Worm (Caenorhabditis elegans): ENCODE data around the gene mcat-1.

- no peak for TF ChIP-seq nhr-77 (tag; optimal IDR thresholded peaks at IDR 0.05)
- no peak for TF ChIP-seq unc-62 (GFP tag; optimal IDR thresholded peaks at IDR 0.05)
- TF ChIP-seq ama-1 (optimal IDR thresholded peaks at IDR 0.05) = no peak
- TF ChIP-seq ztf-4 (tag; optimal IDR thresholded peaks at IDR 0.05) = no peak
- no peak for TF ChIP-seq ztf-11 (tag; optimal IDR thresholded peaks at IDR 0.05)
- no peak for TF ChIP-seq nhr-23 (tag; optimal IDR thresholded peaks at IDR 0.05)
- no peak for TF ChIP-seq mab-5 (tag; optimal IDR thresholded peaks at IDR 0.05)
- no peak for TF ChIP-seq mdl-1 (tag; optimal IDR thresholded peaks at IDR 0.05)
- no peak for TF ChIP-seq nhr-10 (tag; optimal IDR thresholded peaks at IDR 0.05)
- TF ChIP-seq zag-1 (tag; optimal IDR thresholded peaks at IDR 0.05) = no peak
Measured at ce11 chrII:87937-88336, 3.4 kb downstream of the mcat-1 start.

Measured in whole organism, L2 larva.